Worm (Caenorhabditis elegans): ENCODE measurements around the gene M106.3.

M106.3 gene

ce11 chrII:10868670-10869246, 8.0 kb upstream of the M106.3 start, which contains the start of the genes gmps-1 and cap-2 (continued):
- peak; percentile 94 for TF ChIP-seq fos-1 (tag; optimal IDR thresholded peaks at IDR 0.05)

DNA sequence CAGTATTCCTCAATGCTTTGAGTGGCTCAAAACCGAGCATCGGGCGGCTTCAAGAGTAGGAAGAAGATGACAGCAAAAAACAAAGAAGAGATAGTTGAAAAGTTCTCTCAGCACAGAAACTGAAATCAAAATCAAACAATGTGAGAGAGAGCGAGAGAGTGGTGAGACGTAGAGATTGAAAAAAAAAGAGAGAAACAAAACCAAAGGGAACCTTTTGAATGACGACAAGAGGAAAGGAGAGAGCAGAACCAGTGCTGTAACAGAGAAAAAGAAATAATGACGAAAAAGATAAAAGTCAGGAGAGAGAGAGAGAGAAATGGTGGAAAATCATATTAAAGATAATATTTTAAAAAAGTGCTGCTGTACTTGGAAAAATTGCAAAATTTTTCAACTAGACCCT, 6.5 kb upstream of the M106.3 start:
- TF ChIP-seq nhr-77 (tag; optimal IDR thresholded peaks at IDR 0.05) = no peak
- TF ChIP-seq nhr-23 (tag; optimal IDR thresholded peaks at IDR 0.05) = no peak
- TF ChIP-seq F13H6.1 (tag; optimal IDR thresholded peaks at IDR 0.05) = peak; percentile 59
- TF ChIP-seq lin-39 (tag; optimal IDR thresholded peaks at IDR 0.05) = no peak
- TF ChIP-seq nhr-237 (tag; optimal IDR thresholded peaks at IDR 0.05) = no peak
- no peak for TF ChIP-seq Y55F3AM.14 (GFP tag; optimal IDR thresholded peaks at IDR 0.05)
- no peak for TF ChIP-seq peb-1 (tag; optimal IDR thresholded peaks at IDR 0.05)
- TF ChIP-seq nhr-12 (tag; optimal IDR thresholded peaks at IDR 0.05) = no peak
- no peak for TF ChIP-seq alr-1 (tag; optimal IDR thresholded peaks at IDR 0.05)
- TF ChIP-seq nhr-10 (tag; optimal IDR thresholded peaks at IDR 0.05) = no peak
- no peak for TF ChIP-seq sma-3 (GFP tag; optimal IDR thresholded peaks at IDR 0.05)
- peak in 1 of 2 experiments; percentile 73 for TF ChIP-seq lsy-2 (tag; optimal IDR thresholded peaks at IDR 0.05)
- no peak for TF ChIP-seq lin-13 (GFP tag; optimal IDR thresholded peaks at IDR 0.05)
- no peak for TF ChIP-seq nhr-25 (tag; optimal IDR thresholded peaks at IDR 0.05)
- peak; percentile 69 for TF ChIP-seq crh-2 (tag; optimal IDR thresholded peaks at IDR 0.05)
- TF ChIP-seq ztf-4 (tag; optimal IDR thresholded peaks at IDR 0.05) = no peak
- no peak for TF ChIP-seq R02D3.7 (tag; optimal IDR thresholded peaks at IDR 0.05)
- TF ChIP-seq blmp-1 (tag; optimal IDR thresholded peaks at IDR 0.05; ENCODE audit: insufficient read depth) = no peak
- TF ChIP-seq elt-3 (tag; optimal IDR thresholded peaks at IDR 0.05) = no peak
- TF ChIP-seq C34F6.9 (tag; optimal IDR thresholded peaks at IDR 0.05) = peak; percentile 42
- peak; percentile 42 for TF ChIP-seq nhr-129 (tag; optimal IDR thresholded peaks at IDR 0.05)
- TF ChIP-seq mab-5 (tag; optimal IDR thresholded peaks at IDR 0.05) = no peak
- TF ChIP-seq nhr-6 (tag; optimal IDR thresholded peaks at IDR 0.05) = no peak
- TF ChIP-seq zag-1 (tag; optimal IDR thresholded peaks at IDR 0.05) = no peak
- no peak for TF ChIP-seq ceh-82 (tag; optimal IDR thresholded peaks at IDR 0.05)
- no peak for TF ChIP-seq ZK546.5 (tag; optimal IDR thresholded peaks at IDR 0.05)
- TF ChIP-seq mbf-1 (tag; optimal IDR thresholded peaks at IDR 0.05) = no peak
- no peak for TF ChIP-seq lin-11 (tag; optimal IDR thresholded peaks at IDR 0.05)
- no peak for TF ChIP-seq aly-2 (tag; optimal IDR thresholded peaks at IDR 0.05)
- peak; percentile 54 for TF ChIP-seq fos-1 (tag; optimal IDR thresholded peaks at IDR 0.05)
- no peak for TF ChIP-seq unc-39 (tag; optimal IDR thresholded peaks at IDR 0.05)
- no peak for TF ChIP-seq snpc-4 (tag; optimal IDR thresholded peaks at IDR 0.05)
- no peak for TF ChIP-seq elt-1 (tag; optimal IDR thresholded peaks at IDR 0.05)
- TF ChIP-seq ceh-16 (tag; optimal IDR thresholded peaks at IDR 0.05) = no peak
- TF ChIP-seq unc-62 (GFP tag; optimal IDR thresholded peaks at IDR 0.05) = no peak
- TF ChIP-seq gmeb-1 (tag; optimal IDR thresholded peaks at IDR 0.05) = peak; percentile 30
- no peak for TF ChIP-seq skn-1 (tag; optimal IDR thresholded peaks at IDR 0.05)
- peak; percentile 29 for TF ChIP-seq sma-9 (GFP tag; optimal IDR thresholded peaks at IDR 0.05)
- TF ChIP-seq sma-9 (tag; optimal IDR thresholded peaks at IDR 0.05) = no peak
- no peak for TF ChIP-seq egl-27 (tag; optimal IDR thresholded peaks at IDR 0.05)
- no peak for TF ChIP-seq nhr-11 (tag; optimal IDR thresholded peaks at IDR 0.05)
- no peak for TF ChIP-seq ztf-1 (GFP tag; conservative IDR thresholded peaks at IDR 0.05)
- no peak for TF ChIP-seq dmd-4 (tag; optimal IDR thresholded peaks at IDR 0.05)
- TF ChIP-seq sem-4 (tag; optimal IDR thresholded peaks at IDR 0.05) = no peak
- TF ChIP-seq unc-55 (GFP tag; optimal IDR thresholded peaks at IDR 0.05) = peak; percentile 30
- no peak for TF ChIP-seq ama-1 (optimal IDR thresholded peaks at IDR 0.05)
- TF ChIP-seq nhr-21 (tag; optimal IDR thresholded peaks at IDR 0.05) = no peak
- no peak for TF ChIP-seq ztf-11 (tag; optimal IDR thresholded peaks at IDR 0.05)
- no peak for TF ChIP-seq mdl-1 (tag; optimal IDR thresholded peaks at IDR 0.05)
